Worm (Caenorhabditis elegans): ENCODE results near the gene sru-28.

ce11 chrV:1465932-1466331 is 40.2 kb upstream of the sru-28 start:
- TF ChIP-seq gei-8 (GFP tag; optimal IDR thresholded peaks at IDR 0.05) (no peak), nhr-28 (tag; optimal IDR thresholded peaks at IDR 0.05) (no peak), ama-1 (optimal IDR thresholded peaks at IDR 0.05) (no peak), dmd-9 (GFP tag; IDR thresholded peaks at IDR 0.05) (no peak), cey-2 (tag; optimal IDR thresholded peaks at IDR 0.05; ENCODE audit: borderline replicate concordance, insufficient read depth) (no peak)

Measured in whole organism, L4 larva.